Worm (Caenorhabditis elegans) whole organism, L4 larva: Measurements from ENCODE around the gene F53F4.12.

Experiments
- F10B5.3 ChIP-seq: sonication (generic microtip); optimal IDR thresholded peaks from 2 replicates; lab custom pipeline; 2016; ENCODE audit warnings: mild to moderate bottlenecking, missing genetic modification characterization, missing compliant biosample characterization
- F26F4.8 ChIP-seq: fragments of 200-800 bp; sonication (Bioruptor generic); conservative IDR thresholded peaks from 2 replicates; pipeline ENCODE4 v1.3.6; 2022; ENCODE audit warnings: missing genetic modification characterization, missing compliant biosample characterization
- F44E2.7 ChIP-seq: fragments of 200-800 bp; sonication (Bioruptor generic); IDR thresholded peaks from 2 replicates; pipeline ENCODE4 v2.1.2; 2022; ENCODE audit warnings: missing genetic modification characterization, missing compliant biosample characterization
- T26A8.4 ChIP-seq: fragments of 200-800 bp; sonication (Bioruptor generic); IDR thresholded peaks from 2 replicates; pipeline ENCODE4 v1.3.6; 2022; ENCODE audit warnings: missing genetic modification characterization, missing compliant biosample characterization
- Y48G9A.11 ChIP-seq: fragments of 200-800 bp; sonication (Bioruptor generic); IDR thresholded peaks from 2 replicates; pipeline ENCODE4 v1.3.6; 2022; ENCODE audit warnings: missing genetic modification reagents, missing genetic modification characterization, missing compliant biosample characterization
- Y5F2A.4 ChIP-seq: fragments of 200-800 bp; sonication (Bioruptor generic); optimal IDR thresholded peaks from 2 replicates; lab custom pipeline; 2018; ENCODE audit warnings: mild to moderate bottlenecking, missing genetic modification characterization, missing compliant biosample characterization
- Y75B8A.6 ChIP-seq: fragments of 200-800 bp; sonication (Bioruptor generic); IDR thresholded peaks from 2 replicates; pipeline ENCODE4 v1.3.6; 2022; ENCODE audit warnings: missing genetic modification reagents, missing genetic modification characterization, missing compliant biosample characterization
- ZK546.5 ChIP-seq, 2 experiments: sonication (generic microtip); optimal IDR thresholded peaks; 2 replicates each; lab custom pipeline; 2017; ENCODE audit warnings: missing biosample characterization in 2 of 2, missing genetic modification characterization in 2 of 2
- aly-2 ChIP-seq: sonication (generic microtip); optimal IDR thresholded peaks from 2 replicates; lab custom pipeline; 2018; ENCODE audit warnings: missing biosample characterization, missing genetic modification characterization
- attf-4 ChIP-seq: sonication (generic microtip); optimal IDR thresholded peaks from 3 replicates; lab custom pipeline; 2017; ENCODE audit warnings: missing biosample characterization, missing genetic modification characterization
- ceh-32 ChIP-seq: sonication (generic microtip); optimal IDR thresholded peaks from 2 replicates; lab custom pipeline; 2016; ENCODE audit warnings: mild to moderate bottlenecking, missing genetic modification characterization, missing compliant biosample characterization; ENCODE audit not compliant: poor library complexity
- daf-12 ChIP-seq: fragments of 150-350 bp; optimal IDR thresholded peaks from 2 replicates; lab custom pipeline; 2014; ENCODE audit warnings: missing biosample characterization, missing genetic modification reagents, missing genetic modification characterization
- daf-16 ChIP-seq, 3 experiments: sonication (generic microtip); optimal IDR thresholded peaks; 2 replicates each; lab custom pipeline; 2016 to 2017; ENCODE audit warnings: missing genetic modification characterization in 3 of 3, missing genetic modification reagents in 3 of 3, mild to moderate bottlenecking in 2 of 3, missing compliant biosample characterization in 2 of 3, missing biosample characterization in 1 of 3, moderate library complexity in 1 of 3
- daf-19 ChIP-seq: fragments of 200-800 bp; sonication (Bioruptor generic); conservative IDR thresholded peaks from 2 replicates; pipeline ENCODE4 v1.3.6; 2022; ENCODE audit warnings: missing genetic modification characterization, missing compliant biosample characterization
- dmd-8 ChIP-seq: fragments of 200-800 bp; sonication (Bioruptor generic); IDR thresholded peaks from 2 replicates; pipeline ENCODE4 v1.3.6; 2022; ENCODE audit warnings: missing genetic modification characterization, missing compliant biosample characterization
- dpl-1 ChIP-seq: fragments of 150-350 bp; optimal IDR thresholded peaks from 2 replicates; lab custom pipeline; 2014; ENCODE audit warnings: missing biosample characterization, missing genetic modification reagents, missing genetic modification characterization
- dve-1 ChIP-seq: sonication (generic microtip); optimal IDR thresholded peaks from 2 replicates; lab custom pipeline; 2017; ENCODE audit warnings: antibody characterized with exemption, mild to moderate bottlenecking, missing genetic modification characterization, missing compliant biosample characterization; ENCODE audit not compliant: insufficient read depth
- fkh-10 ChIP-seq: fragments of 150-350 bp; optimal IDR thresholded peaks from 2 replicates; lab custom pipeline; 2014; ENCODE audit warnings: missing biosample characterization, missing genetic modification reagents, missing genetic modification characterization
- gei-8 ChIP-seq: fragments of 200-800 bp; sonication (Bioruptor generic); optimal IDR thresholded peaks from 2 replicates; lab custom pipeline; 2018; ENCODE audit warnings: mild to moderate bottlenecking, missing genetic modification characterization, missing compliant biosample characterization
- hif-1 ChIP-seq, 2 experiments: sonication (generic microtip); optimal IDR thresholded peaks; 2 replicates each; lab custom pipeline; 2016 to 2017; ENCODE audit warnings: missing compliant biosample characterization in 2 of 2, missing genetic modification characterization in 2 of 2, missing genetic modification reagents in 2 of 2, missing genotype in 2 of 2, mild to moderate bottlenecking in 1 of 2
- hlh-11 ChIP-seq: fragments of 200-800 bp; sonication (Bioruptor generic); optimal IDR thresholded peaks from 2 replicates; lab custom pipeline; 2018; ENCODE audit warnings: mild to moderate bottlenecking, missing genetic modification characterization, missing compliant biosample characterization
- hlh-30 ChIP-seq: sonication (generic microtip); optimal IDR thresholded peaks from 2 replicates; lab custom pipeline; 2017; ENCODE audit warnings: antibody characterized with exemption, mild to moderate bottlenecking, missing genetic modification characterization, missing compliant biosample characterization; ENCODE audit not compliant: insufficient read depth
- lim-7 ChIP-seq: fragments of 200-800 bp; sonication (Bioruptor generic); IDR thresholded peaks from 2 replicates; pipeline ENCODE4 v1.3.6; 2022; ENCODE audit warnings: missing genetic modification characterization, missing compliant biosample characterization
- lin-15B ChIP-seq: fragments of 150-350 bp; sonication (generic microtip); optimal IDR thresholded peaks from 3 replicates; lab custom pipeline; 2014; ENCODE audit warnings: missing biosample characterization, missing genetic modification characterization
- lin-39 ChIP-seq: fragments of 150-350 bp; optimal IDR thresholded peaks from 2 replicates; lab custom pipeline; 2014; ENCODE audit warnings: missing biosample characterization, missing genetic modification reagents, missing genetic modification characterization
- lir-3 ChIP-seq: sonication (generic microtip); optimal IDR thresholded peaks from 2 replicates; lab custom pipeline; 2016; ENCODE audit warnings: mild to moderate bottlenecking, missing genetic modification characterization, missing compliant biosample characterization
- madf-9 ChIP-seq: fragments of 200-800 bp; sonication (Bioruptor generic); conservative IDR thresholded peaks from 2 replicates; pipeline ENCODE4 v1.3.6; 2022; ENCODE audit warnings: missing genetic modification reagents, missing genetic modification characterization, missing compliant biosample characterization
- mdl-1 ChIP-seq, 2 experiments: fragments of 150-350 bp in 1 of 2; sonication (generic microtip) in 1 of 2; optimal IDR thresholded peaks; 2 replicates each; lab custom pipeline; 2014 to 2017; ENCODE audit warnings: missing biosample characterization in 2 of 2, missing genetic modification characterization in 2 of 2
- mes-2 ChIP-seq: sonication (generic microtip); optimal IDR thresholded peaks from 2 replicates; lab custom pipeline; 2016; ENCODE audit warnings: missing genotype, mild to moderate bottlenecking, missing genetic modification characterization, missing compliant biosample characterization; ENCODE audit not compliant: poor library complexity, severe bottlenecking
- mxl-3 ChIP-seq: fragments of 200-800 bp; sonication (Bioruptor generic); optimal IDR thresholded peaks from 2 replicates; lab custom pipeline; 2018; ENCODE audit warnings: mild to moderate bottlenecking, missing genetic modification characterization, missing compliant biosample characterization
- nhr-10 ChIP-seq: fragments of 150-350 bp; optimal IDR thresholded peaks from 2 replicates; lab custom pipeline; 2014; ENCODE audit warnings: missing biosample characterization, missing genetic modification characterization
- nhr-111 ChIP-seq: fragments of 200-800 bp; sonication (Bioruptor generic); optimal IDR thresholded peaks from 2 replicates; lab custom pipeline; 2018; ENCODE audit warnings: mild to moderate bottlenecking, missing genetic modification characterization, missing compliant biosample characterization
- nhr-25 ChIP-seq: sonication (generic microtip); optimal IDR thresholded peaks from 2 replicates; lab custom pipeline; 2017; ENCODE audit warnings: missing genetic modification characterization, mild to moderate bottlenecking, missing compliant biosample characterization, antibody characterized with exemption, moderate library complexity, borderline replicate concordance; ENCODE audit not compliant: insufficient read depth
- nhr-41 ChIP-seq: fragments of 200-800 bp; sonication (Bioruptor generic); IDR thresholded peaks from 2 replicates; pipeline ENCODE4 v1.3.6; 2022; ENCODE audit warnings: missing genetic modification reagents, missing genetic modification characterization, missing compliant biosample characterization
- nhr-42 ChIP-seq: fragments of 200-800 bp; sonication (Bioruptor generic); IDR thresholded peaks from 2 replicates; pipeline ENCODE4 v1.3.6; 2022; ENCODE audit warnings: missing genetic modification characterization, missing compliant biosample characterization
- nhr-6 ChIP-seq: fragments of 150-350 bp; optimal IDR thresholded peaks from 2 replicates; lab custom pipeline; 2014; ENCODE audit warnings: missing biosample characterization, missing genetic modification characterization
- nhr-76 ChIP-seq: fragments of 150-350 bp; optimal IDR thresholded peaks from 2 replicates; lab custom pipeline; 2014; ENCODE audit warnings: missing biosample characterization, missing genetic modification characterization
- pha-4 ChIP-seq, 2 experiments: fragments of 150-350 bp in 1 of 2; fragments of 200-800 bp in 1 of 2; sonication (Bioruptor generic) in 1 of 2; IDR thresholded peaks in 1 of 2; optimal IDR thresholded peaks in 1 of 2; 2 replicates each; pipeline versions ENCODE4 v1.3.6 to Lab custom; 2014 to 2022; ENCODE audit warnings: missing genetic modification characterization in 2 of 2, missing genetic modification reagents in 2 of 2, missing biosample characterization in 1 of 2, missing compliant biosample characterization in 1 of 2
- php-3 ChIP-seq: fragments of 200-800 bp; sonication (Bioruptor generic); IDR thresholded peaks from 2 replicates; pipeline ENCODE4 v1.3.6; 2022; ENCODE audit warnings: missing genetic modification reagents, missing genetic modification characterization, missing compliant biosample characterization
- skn-1 ChIP-seq: fragments of 150-350 bp; optimal IDR thresholded peaks from 2 replicates; lab custom pipeline; 2014; ENCODE audit warnings: missing biosample characterization, missing genetic modification characterization
- snpc-1.2 ChIP-seq: fragments of 200-800 bp; sonication (Bioruptor generic); IDR thresholded peaks from 2 replicates; pipeline ENCODE4 v1.3.6; 2022; ENCODE audit warnings: missing genetic modification reagents, missing genetic modification characterization, missing compliant biosample characterization
- spr-1 ChIP-seq: sonication (generic microtip); optimal IDR thresholded peaks from 2 replicates; lab custom pipeline; 2016; ENCODE audit warnings: mild to moderate bottlenecking, missing genetic modification characterization, missing compliant biosample characterization
- unc-130 ChIP-seq: sonication (generic microtip); optimal IDR thresholded peaks from 2 replicates; lab custom pipeline; 2016; ENCODE audit warnings: missing genetic modification reagents, missing genetic modification characterization, missing compliant biosample characterization
- unc-39 ChIP-seq: sonication (generic microtip); optimal IDR thresholded peaks from 2 replicates; lab custom pipeline; 2017; ENCODE audit warnings: missing biosample characterization, missing genetic modification characterization
- unc-62 ChIP-seq, 3 experiments: fragments of 150-350 bp in 1 of 3; sonication (generic microtip); optimal IDR thresholded peaks in 2 of 3; peaks in 1 of 3; 1 replicate in 1 of 3; 2 replicates in 2 of 3; lab custom pipeline; 2014 to 2017; ENCODE audit warnings: missing biosample characterization in 3 of 3, missing genetic modification characterization in 3 of 3, missing genetic modification reagents in 3 of 3, missing genotype in 1 of 3
- vab-7 ChIP-seq: fragments of 200-800 bp; sonication (Bioruptor generic); IDR thresholded peaks from 2 replicates; pipeline ENCODE4 v1.3.6; 2022; ENCODE audit warnings: missing genetic modification reagents, missing genetic modification characterization, missing compliant biosample characterization
- zfp-2 ChIP-seq: sonication (generic microtip); optimal IDR thresholded peaks from 2 replicates; lab custom pipeline; 2016; ENCODE audit warnings: mild to moderate bottlenecking, missing genetic modification characterization, missing compliant biosample characterization

The F53F4.12 gene

ce11 chrV:13645848-13646578 lies 20.2 kb downstream of the F53F4.12 start:
- TF ChIP-seq unc-62 (GFP tag; optimal IDR thresholded peaks at IDR 0.05 in 1 of 2; lab: Kevin White, UChicago): no peak
- TF ChIP-seq unc-62 (tag; optimal IDR thresholded peaks at IDR 0.05; lab: Kevin White, UChicago): no peak
- TF ChIP-seq lir-3 (tag; lab: Kevin White, UChicago): no peak
- TF ChIP-seq hif-1 (tag; optimal IDR thresholded peaks at IDR 0.05; lab: Kevin White, UChicago): no peak
- TF ChIP-seq nhr-42 (GFP tag; lab: Robert Waterston, UW): peak; percentile 40; the same call in 1 of the 2 replicates
- TF ChIP-seq mdl-1 (tag; optimal IDR thresholded peaks at IDR 0.05; lab: Kevin White, UChicago): no peak
- TF ChIP-seq aly-2 (tag; lab: Kevin White, UChicago): no peak
- TF ChIP-seq fkh-10: no peak
- no peak; the same call in 1 of the 2 replicates for TF ChIP-seq lim-7 (GFP tag; lab: Robert Waterston, UW)
- no peak for TF ChIP-seq hlh-11 (tag; lab: Kevin White, UChicago)
- no peak for TF ChIP-seq dpl-1
- TF ChIP-seq dve-1 (tag; lab: Kevin White, UChicago): no peak
- no peak for TF ChIP-seq zfp-2 (tag; lab: Kevin White, UChicago)
- no peak for TF ChIP-seq unc-130 (GFP tag; lab: Kevin White, UChicago)
- TF ChIP-seq daf-12 (tag; lab: Kevin White, UChicago): no peak
- peak; percentile 46; the same call in 1 of the 2 replicates for TF ChIP-seq Y75B8A.6 (GFP tag; lab: Robert Waterston, UW)
- peak; percentile 69; the same call in 1 of the 2 replicates for TF ChIP-seq dmd-8 (GFP tag; lab: Robert Waterston, UW)
- 0 out of 2 replicates have a peak, but pooled peaks have one; percentile 46 for TF ChIP-seq nhr-41 (GFP tag; lab: Robert Waterston, UW)
- TF ChIP-seq vab-7: peak; percentile 47; the same call in 1 of the 2 replicates
- TF ChIP-seq pha-4 (GFP tag; IDR thresholded peaks at IDR 0.05; lab: Robert Waterston, UW): peak; percentile 100
- TF ChIP-seq pha-4 (tag; optimal IDR thresholded peaks at IDR 0.05; lab: Kevin White, UChicago): no peak
- TF ChIP-seq gei-8: no peak
- TF ChIP-seq nhr-6 (tag; lab: Kevin White, UChicago): no peak
- TF ChIP-seq attf-4 (tag; lab: Kevin White, UChicago): no peak
- TF ChIP-seq Y48G9A.11 (GFP tag; lab: Robert Waterston, UW): peak; percentile 73; the same call in 1 of the 2 replicates
- TF ChIP-seq lin-39 (tag; lab: Kevin White, UChicago): no peak
- TF ChIP-seq php-3: peak; percentile 30; the same call in 1 of the 2 replicates
- peak; percentile 38; the same call in 1 of the 2 replicates for TF ChIP-seq snpc-1.2 (GFP tag; lab: Robert Waterston, UW)
- TF ChIP-seq mes-2 (tag; lab: Kevin White, UChicago): no peak
- peak; percentile 90 for TF ChIP-seq F44E2.7 (GFP tag; lab: Robert Waterston, UW)
- no peak for TF ChIP-seq hlh-30 (tag; lab: Kevin White, UChicago)
- TF ChIP-seq T26A8.4: no peak
- no peak for TF ChIP-seq unc-39 (tag; lab: Kevin White, UChicago)
- TF ChIP-seq nhr-10 (tag; lab: Kevin White, UChicago): no peak
- TF ChIP-seq F26F4.8 (GFP tag; lab: Robert Waterston, UW): no peak; the same call in 1 of the 2 replicates
- TF ChIP-seq F10B5.3 (tag; lab: Kevin White, UChicago): no peak
- no peak for TF ChIP-seq lin-15B (tag; lab: Kevin White, UChicago)
- TF ChIP-seq nhr-76: no peak
- TF ChIP-seq daf-19 (GFP tag; lab: Robert Waterston, UW): no peak
- no peak for TF ChIP-seq daf-16 (GFP tag; optimal IDR thresholded peaks at IDR 0.05; lab: Kevin White, UChicago)
- TF ChIP-seq daf-16 (tag; optimal IDR thresholded peaks at IDR 0.05; lab: Kevin White, UChicago): no peak
- TF ChIP-seq skn-1 (tag; lab: Kevin White, UChicago): no peak
- no peak for TF ChIP-seq Y5F2A.4 (GFP tag; lab: Kevin White, UChicago)
- TF ChIP-seq ceh-32 (tag; lab: Kevin White, UChicago): no peak
- TF ChIP-seq spr-1 (tag; lab: Kevin White, UChicago): no peak
- 0 out of 2 replicates have a peak, but pooled peaks have one; percentile 24 for TF ChIP-seq madf-9
- TF ChIP-seq nhr-111: no peak
- TF ChIP-seq mxl-3: no peak
- no peak for TF ChIP-seq nhr-25 (tag; lab: Kevin White, UChicago)
- TF ChIP-seq ZK546.5 (tag; optimal IDR thresholded peaks at IDR 0.05; lab: Kevin White, UChicago): no peak
